Fruit fly (Drosophila melanogaster) whole organism, embryonic: ENCODE data around the gene CG32772.

Source experiments
- Bgb ChIP-seq: fragments of 200-800 bp; sonication (Bioruptor generic); IDR thresholded peaks from 2 replicates; pipeline ENCODE4 v1.3.6; 2022; ENCODE audit warnings: missing biosample characterization, missing genetic modification characterization; ENCODE audit not compliant: partially characterized antibody
- CG10147 ChIP-seq: fragments of 200-800 bp; sonication (Bioruptor generic); optimal IDR thresholded peaks from 2 replicates; lab custom pipeline; 2019; ENCODE audit warnings: missing biosample characterization, mild to moderate bottlenecking, missing genetic modification characterization, moderate library complexity
- CG11560 ChIP-seq: fragments of 200-800 bp; sonication (Bioruptor generic); IDR thresholded peaks from 3 replicates; pipeline ENCODE4 v1.3.6; 2022; ENCODE audit warnings: missing biosample characterization, missing genetic modification characterization
- CG12659 ChIP-seq: fragments of 200-800 bp; sonication (Bioruptor generic); optimal IDR thresholded peaks from 3 replicates; lab custom pipeline; 2017; ENCODE audit warnings: mild to moderate bottlenecking, missing biosample characterization, missing genetic modification reagents, missing genetic modification characterization
- CG13424 ChIP-seq: fragments of 200-800 bp; sonication (Bioruptor generic); optimal IDR thresholded peaks from 2 replicates; lab custom pipeline; 2019; ENCODE audit warnings: missing biosample characterization, mild to moderate bottlenecking, missing genetic modification characterization, moderate library complexity
- CG14710 ChIP-seq: fragments of 200-800 bp; sonication (Bioruptor generic); optimal IDR thresholded peaks from 3 replicates; lab custom pipeline; 2019; ENCODE audit warnings: missing biosample characterization, mild to moderate bottlenecking, missing genetic modification characterization, moderate library complexity
- CG15269 ChIP-seq: fragments of 200-800 bp; sonication (Bioruptor generic); optimal IDR thresholded peaks from 2 replicates; lab custom pipeline; 2018; ENCODE audit warnings: missing biosample characterization, mild to moderate bottlenecking, missing genetic modification characterization, moderate library complexity
- CG15514 ChIP-seq: fragments of 200-800 bp; sonication (Bioruptor generic); optimal IDR thresholded peaks from 3 replicates; lab custom pipeline; 2017; ENCODE audit warnings: missing biosample characterization, missing genetic modification characterization, mild to moderate bottlenecking, moderate library complexity, missing genetic modification reagents
- CG15601 ChIP-seq: fragments of 200-800 bp; sonication (Bioruptor generic); optimal IDR thresholded peaks from 3 replicates; lab custom pipeline; 2019; ENCODE audit warnings: missing biosample characterization, mild to moderate bottlenecking, missing genetic modification characterization, moderate library complexity
- CG16779 ChIP-seq: fragments of 200-800 bp; sonication (Bioruptor generic); IDR thresholded peaks from 2 replicates; pipeline ENCODE4 v1.3.6; 2022; ENCODE audit warnings: missing biosample characterization, missing genetic modification characterization
- CG16815 ChIP-seq: fragments of 200-800 bp; sonication (Bioruptor generic); optimal IDR thresholded peaks from 3 replicates; lab custom pipeline; 2017; ENCODE audit warnings: missing biosample characterization, mild to moderate bottlenecking, missing genetic modification characterization
- CG17385 ChIP-seq: fragments of 200-800 bp; sonication (Bioruptor generic); optimal IDR thresholded peaks from 3 replicates; lab custom pipeline; 2018; ENCODE audit warnings: missing biosample characterization, mild to moderate bottlenecking, missing genetic modification characterization
- CG17568 ChIP-seq: fragments of 200-800 bp; sonication (Bioruptor generic); optimal IDR thresholded peaks from 2 replicates; lab custom pipeline; 2018; ENCODE audit warnings: missing biosample characterization, mild to moderate bottlenecking, missing genetic modification characterization, moderate library complexity
- CG2678 ChIP-seq: fragments of 200-800 bp; sonication (Bioruptor generic); optimal IDR thresholded peaks from 3 replicates; lab custom pipeline; 2019; ENCODE audit warnings: missing biosample characterization, mild to moderate bottlenecking, missing genetic modification characterization, moderate library complexity
- CG3281 ChIP-seq: fragments of 200-800 bp; sonication (Bioruptor generic); optimal IDR thresholded peaks from 3 replicates; lab custom pipeline; 2017; ENCODE audit warnings: missing biosample characterization, mild to moderate bottlenecking, missing genetic modification characterization
- CG3726 ChIP-seq: fragments of 200-800 bp; sonication (Bioruptor generic); IDR thresholded peaks from 3 replicates; pipeline ENCODE4, ENCODE4 v1.3.6; 2022; ENCODE audit warnings: missing biosample characterization, missing genetic modification characterization
- CG5180 ChIP-seq: fragments of 200-800 bp; sonication (Bioruptor generic); optimal IDR thresholded peaks from 3 replicates; lab custom pipeline; 2017; ENCODE audit warnings: missing biosample characterization, missing genetic modification characterization, mild to moderate bottlenecking, moderate library complexity, missing genetic modification reagents
- CG6254 ChIP-seq: fragments of 200-800 bp; sonication (Bioruptor generic); optimal IDR thresholded peaks from 3 replicates; lab custom pipeline; 2017; ENCODE audit warnings: mild to moderate bottlenecking, missing biosample characterization, missing genetic modification reagents, missing genetic modification characterization
- CG6272 ChIP-seq: fragments of 200-800 bp; sonication (Bioruptor generic); IDR thresholded peaks from 2 replicates; pipeline ENCODE4 v1.3.6; 2022; ENCODE audit warnings: missing biosample characterization, missing genetic modification characterization
- CG6683 ChIP-seq: fragments of 200-800 bp; sonication (Bioruptor generic); optimal IDR thresholded peaks from 2 replicates; lab custom pipeline; 2017; ENCODE audit warnings: missing biosample characterization, mild to moderate bottlenecking, missing genetic modification characterization, missing genetic modification reagents
- CG6791 ChIP-seq: fragments of 200-800 bp; sonication (Bioruptor generic); IDR thresholded peaks from 3 replicates; pipeline ENCODE4 v1.3.6; 2022; ENCODE audit warnings: missing biosample characterization, missing genetic modification characterization; ENCODE audit not compliant: partially characterized antibody
- CG7357 ChIP-seq: fragments of 200-800 bp; sonication (Bioruptor generic); IDR thresholded peaks from 3 replicates; pipeline ENCODE4 v1.3.6; 2022; ENCODE audit warnings: missing biosample characterization, missing genetic modification characterization
- CG9215 ChIP-seq: fragments of 200-800 bp; sonication (Bioruptor generic); IDR thresholded peaks from 2 replicates; pipeline ENCODE4 v1.3.6; 2022; ENCODE audit warnings: missing biosample characterization, missing genetic modification characterization
- CG9817 ChIP-seq: fragments of 200-800 bp; sonication (Bioruptor generic); optimal IDR thresholded peaks from 2 replicates; lab custom pipeline; 2018; ENCODE audit warnings: missing biosample characterization, mild to moderate bottlenecking, missing genetic modification characterization, moderate library complexity
- Dip3 ChIP-seq: fragments of 200-800 bp; sonication (Bioruptor generic); optimal IDR thresholded peaks from 3 replicates; lab custom pipeline; 2016; ENCODE audit warnings: missing biosample characterization, missing genetic modification characterization
- Fer1 ChIP-seq: fragments of 200-800 bp; sonication (Bioruptor generic); optimal IDR thresholded peaks from 2 replicates; lab custom pipeline; 2017; ENCODE audit warnings: missing biosample characterization, mild to moderate bottlenecking, missing genetic modification characterization
- HLHmδ ChIP-seq: fragments of 200-800 bp; sonication (Bioruptor generic); optimal IDR thresholded peaks from 2 replicates; lab custom pipeline; 2018; ENCODE audit warnings: missing biosample characterization, mild to moderate bottlenecking, missing genetic modification characterization, moderate library complexity
- Rx ChIP-seq: fragments of 200-800 bp; sonication (Bioruptor generic); IDR thresholded peaks from 2 replicates; pipeline ENCODE4 v1.3.6; 2022; ENCODE audit warnings: missing biosample characterization, missing genetic modification characterization
- TFAM ChIP-seq: fragments of 200-800 bp; sonication (Bioruptor generic); optimal IDR thresholded peaks from 2 replicates; lab custom pipeline; 2017; ENCODE audit warnings: missing biosample characterization, missing genetic modification characterization, inconsistent platforms
- Xrp1 ChIP-seq: fragments of 200-800 bp; sonication (Bioruptor generic); IDR thresholded peaks from 2 replicates; pipeline ENCODE4 v1.3.6; 2022; ENCODE audit warnings: missing biosample characterization, missing genetic modification characterization
- bowl ChIP-seq: fragments of 200-800 bp; sonication (Bioruptor generic); IDR thresholded peaks from 2 replicates; pipeline ENCODE4 v1.3.6; 2022; ENCODE audit warnings: missing biosample characterization, missing genetic modification characterization
- cg ChIP-seq: fragments of 200-800 bp; sonication (Bioruptor generic); optimal IDR thresholded peaks from 3 replicates; lab custom pipeline; 2019; ENCODE audit warnings: missing biosample characterization, mild to moderate bottlenecking, missing genetic modification characterization, moderate library complexity
- chm ChIP-seq: fragments of 200-800 bp; sonication (Bioruptor generic); IDR thresholded peaks from 2 replicates; pipeline ENCODE4 v1.3.6; 2022; ENCODE audit warnings: missing biosample characterization, missing genetic modification characterization
- ci ChIP-seq: fragments of 200-800 bp; sonication (Bioruptor generic); IDR thresholded peaks from 3 replicates; pipeline ENCODE4 v1.3.6; 2022; ENCODE audit warnings: missing biosample characterization, missing genetic modification characterization
- dimm ChIP-seq: fragments of 200-800 bp; sonication (Bioruptor generic); IDR thresholded peaks from 2 replicates; pipeline ENCODE4 v1.3.6; 2022; ENCODE audit warnings: missing biosample characterization, missing genetic modification characterization
- fd3F ChIP-seq: fragments of 200-800 bp; sonication (Bioruptor generic); optimal IDR thresholded peaks from 2 replicates; lab custom pipeline; 2018; ENCODE audit warnings: missing biosample characterization, mild to moderate bottlenecking, missing genetic modification characterization, moderate library complexity
- gcm ChIP-seq: fragments of 200-800 bp; sonication (Bioruptor generic); optimal IDR thresholded peaks from 2 replicates; lab custom pipeline; 2019; ENCODE audit warnings: missing biosample characterization, mild to moderate bottlenecking, missing genetic modification characterization, moderate library complexity
- gsb-n ChIP-seq: fragments of 200-800 bp; sonication (Bioruptor generic); optimal IDR thresholded peaks from 3 replicates; lab custom pipeline; 2018; ENCODE audit warnings: missing biosample characterization, mild to moderate bottlenecking, missing genetic modification characterization
- h ChIP-seq: fragments of >200 bp; optimal IDR thresholded peaks from 2 replicates; lab custom pipeline; 2017
- hb ChIP-seq: fragments of 200-800 bp; sonication (Bioruptor generic); IDR thresholded peaks from 3 replicates; pipeline ENCODE4 v1.3.6; 2022; ENCODE audit warnings: missing biosample characterization, missing genetic modification characterization; ENCODE audit not compliant: partially characterized antibody
- lola ChIP-seq, 3 experiments: fragments of >200 bp in 2 of 3; fragments of 200-800 bp in 1 of 3; sonication (Bioruptor generic) in 1 of 3; optimal IDR thresholded peaks; 2 replicates each; lab custom pipeline; 2017 to 2019; ENCODE audit warnings: missing biosample characterization in 3 of 3, missing genetic modification characterization in 3 of 3, mild to moderate bottlenecking in 1 of 3, moderate library complexity in 1 of 3
- peb ChIP-seq: fragments of 200-800 bp; sonication (Bioruptor generic); IDR thresholded peaks from 2 replicates; pipeline ENCODE4 v1.3.6; 2022; ENCODE audit warnings: missing biosample characterization, missing genetic modification characterization
- ranshi ChIP-seq: fragments of 200-800 bp; sonication (Bioruptor generic); IDR thresholded peaks from 2 replicates; pipeline ENCODE4 v1.3.6; 2022; ENCODE audit warnings: missing biosample characterization, missing genetic modification characterization
- ssp ChIP-seq: fragments of 200-800 bp; sonication (Bioruptor generic); IDR thresholded peaks from 2 replicates; pipeline ENCODE4 v1.3.6; 2022; ENCODE audit warnings: missing biosample characterization, missing genetic modification characterization
- stwl ChIP-seq: fragments of 200-800 bp; sonication (Bioruptor generic); optimal IDR thresholded peaks from 3 replicates; lab custom pipeline; 2018; ENCODE audit warnings: missing biosample characterization, mild to moderate bottlenecking, missing genetic modification characterization, moderate library complexity
- trh ChIP-seq: fragments of 200-800 bp; sonication (Bioruptor generic); optimal IDR thresholded peaks from 2 replicates; lab custom pipeline; 2016; ENCODE audit warnings: missing biosample characterization, missing genetic modification characterization
- ttk ChIP-seq: fragments of 200-800 bp; sonication (Bioruptor generic); IDR thresholded peaks from 2 replicates; pipeline ENCODE4 v2.1.2; 2022; ENCODE audit warnings: missing biosample characterization, missing genetic modification characterization
- tup ChIP-seq: fragments of 200-800 bp; sonication (Bioruptor generic); optimal IDR thresholded peaks from 2 replicates; lab custom pipeline; 2016; ENCODE audit warnings: missing biosample characterization, mild to moderate bottlenecking, missing genetic modification characterization, moderate library complexity
- yki ChIP-seq: fragments of >200 bp; optimal IDR thresholded peaks from 3 replicates; lab custom pipeline; 2018

Gene CG32772

dm6 chrX:4939788-4940441, 31.0 kb downstream of the CG32772 start (continued):
- peak; percentile 31 for TF ChIP-seq HLHmδ (GFP tag; lab: Kevin White, UChicago)
- peak; percentile 95 for TF ChIP-seq CG16815 (GFP tag; lab: Kevin White, UChicago)
- TF ChIP-seq hb (GFP tag; lab: Robert Waterston, UW): no peak
- TF ChIP-seq CG9215 (GFP tag; lab: Robert Waterston, UW): peak; percentile 78
- no peak for TF ChIP-seq yki (lab: Kevin White, UChicago)
- TF ChIP-seq Fer1 (GFP tag; lab: Kevin White, UChicago): peak; percentile 89
- peak; percentile 54 for TF ChIP-seq stwl
- peak; percentile 67 for TF ChIP-seq CG15514 (GFP tag; lab: Kevin White, UChicago)
- TF ChIP-seq trh (GFP tag; lab: Kevin White, UChicago): peak; percentile 83
- peak; percentile 73 for TF ChIP-seq cg (GFP tag; lab: Kevin White, UChicago)
- peak; percentile 87 for TF ChIP-seq CG6272
- TF ChIP-seq fd3F (GFP tag; lab: Kevin White, UChicago): peak; percentile 84
- TF ChIP-seq ssp (GFP tag; lab: Robert Waterston, UW): peak; percentile 88
- peak; percentile 88 for TF ChIP-seq CG17568
- TF ChIP-seq CG9817 (tag; lab: Kevin White, UChicago): peak; percentile 93
- peak; percentile 97 for TF ChIP-seq CG13424
- peak; percentile 96 for TF ChIP-seq ranshi (GFP tag; lab: Robert Waterston, UW)
- peak; percentile 84 for TF ChIP-seq Dip3 (GFP tag; lab: Kevin White, UChicago)
- TF ChIP-seq CG5180 (GFP tag; lab: Kevin White, UChicago): peak; percentile 85
- TF ChIP-seq CG11560: no peak; the same call in 2 of the 3 replicates
- peak; percentile 88 for TF ChIP-seq CG12659
- TF ChIP-seq CG6683 (GFP tag; lab: Kevin White, UChicago): peak; percentile 58
- TF ChIP-seq TFAM (GFP tag; lab: Kevin White, UChicago): peak; percentile 84
- peak; percentile 94 for TF ChIP-seq bowl (GFP tag; lab: Robert Waterston, UW)
- peak; percentile 99 for TF ChIP-seq ci (GFP tag; lab: Robert Waterston, UW)
- peak; percentile 90 for TF ChIP-seq CG17385 (GFP tag; lab: Kevin White, UChicago)
- TF ChIP-seq CG16779 (GFP tag; lab: Robert Waterston, UW): peak; percentile 65
- TF ChIP-seq CG6791 (GFP tag; lab: Robert Waterston, UW): no peak
- peak; percentile 91 for TF ChIP-seq CG15601 (tag; lab: Kevin White, UChicago)
- peak; percentile 97 for TF ChIP-seq Rx (GFP tag; lab: Robert Waterston, UW)
- peak; percentile 91 for TF ChIP-seq gsb-n (tag; lab: Kevin White, UChicago)
- TF ChIP-seq CG3281: peak; percentile 82
- TF ChIP-seq Bgb (GFP tag; lab: Robert Waterston, UW): 0 out of 2 replicates have a peak, but pooled peaks have one; percentile 8
- TF ChIP-seq dimm (GFP tag; lab: Robert Waterston, UW): no peak; the same call in 1 of the 2 replicates
- TF ChIP-seq CG15269: peak; percentile 95
- peak; percentile 93 for TF ChIP-seq CG2678
- peak; percentile 93 for TF ChIP-seq CG6254 (GFP tag; lab: Kevin White, UChicago)
- TF ChIP-seq chm: peak; percentile 97
- peak; percentile 95 for TF ChIP-seq peb
- TF ChIP-seq CG3726 (GFP tag; lab: Robert Waterston, UW): peak; percentile 93
- TF ChIP-seq gcm (GFP tag; lab: Kevin White, UChicago): peak; percentile 89
- no peak for TF ChIP-seq h (lab: Kevin White, UChicago)
- TF ChIP-seq CG7357 (GFP tag; lab: Robert Waterston, UW): peak; percentile 87
- TF ChIP-seq tup (GFP tag; lab: Kevin White, UChicago): peak; percentile 87
- TF ChIP-seq CG14710 (tag; lab: Kevin White, UChicago): peak; percentile 94
- TF ChIP-seq lola (GFP tag; optimal IDR thresholded peaks at IDR 0.05; lab: Kevin White, UChicago): peak in 1 of 3 experiments; percentile 95
- peak; percentile 73 for TF ChIP-seq CG10147 (GFP tag; lab: Kevin White, UChicago)
- TF ChIP-seq Xrp1 (GFP tag; lab: Robert Waterston, UW): peak; percentile 98
- TF ChIP-seq ttk (GFP tag; lab: Robert Waterston, UW): peak; percentile 97
